Fruit fly (Drosophila melanogaster) whole organism, embryonic: Measurements from ENCODE around the gene IRSp53.
A peak's percentile ranks its signal among the peaks of the same experiment; 100 is the strongest.

Experiments
- CG10462 ChIP-seq: fragments of 200-800 bp; sonication (Bioruptor generic); optimal IDR thresholded peaks from 2 replicates; lab custom pipeline; 2016; ENCODE audit warnings: missing biosample characterization, missing genetic modification characterization
- CG11247 ChIP-seq: fragments of 200-800 bp; sonication (Bioruptor generic); IDR thresholded peaks from 2 replicates; pipeline ENCODE4 v1.3.6; 2022; ENCODE audit warnings: missing biosample characterization, missing genetic modification characterization
- CG11560 ChIP-seq: fragments of 200-800 bp; sonication (Bioruptor generic); IDR thresholded peaks from 3 replicates; pipeline ENCODE4 v1.3.6; 2022; ENCODE audit warnings: missing biosample characterization, missing genetic modification characterization
- CG12155 ChIP-seq: fragments of 200-800 bp; sonication (Bioruptor generic); optimal IDR thresholded peaks from 3 replicates; lab custom pipeline; 2016; ENCODE audit warnings: missing biosample characterization, missing genetic modification characterization
- CG14710 ChIP-seq: fragments of 200-800 bp; sonication (Bioruptor generic); optimal IDR thresholded peaks from 3 replicates; lab custom pipeline; 2019; ENCODE audit warnings: missing biosample characterization, mild to moderate bottlenecking, missing genetic modification characterization, moderate library complexity
- CG15696 ChIP-seq: fragments of 200-800 bp; sonication (Bioruptor generic); optimal IDR thresholded peaks from 2 replicates; lab custom pipeline; 2019; ENCODE audit warnings: missing biosample characterization, mild to moderate bottlenecking, missing genetic modification characterization, moderate library complexity
- CG16863 ChIP-seq: fragments of 200-800 bp; sonication (Bioruptor generic); optimal IDR thresholded peaks from 3 replicates; lab custom pipeline; 2016; ENCODE audit warnings: missing biosample characterization, missing genetic modification characterization
- CG17568 ChIP-seq: fragments of 200-800 bp; sonication (Bioruptor generic); optimal IDR thresholded peaks from 2 replicates; lab custom pipeline; 2018; ENCODE audit warnings: missing biosample characterization, mild to moderate bottlenecking, missing genetic modification characterization, moderate library complexity
- CG18011 ChIP-seq: fragments of 200-800 bp; sonication (Bioruptor generic); optimal IDR thresholded peaks from 2 replicates; lab custom pipeline; 2017; ENCODE audit warnings: missing biosample characterization, missing genetic modification characterization, mild to moderate bottlenecking, moderate library complexity, missing genotype
- CG31441 ChIP-seq: fragments of 200-800 bp; sonication (Bioruptor generic); IDR thresholded peaks from 2 replicates; pipeline ENCODE4 v1.3.6; 2022; ENCODE audit warnings: missing biosample characterization, missing genetic modification characterization
- CG3163 ChIP-seq: fragments of 200-800 bp; sonication (Bioruptor generic); optimal IDR thresholded peaks from 3 replicates; lab custom pipeline; 2016; ENCODE audit warnings: missing biosample characterization, missing genetic modification characterization
- CG42726 ChIP-seq: fragments of 200-800 bp; sonication (Bioruptor generic); IDR thresholded peaks from 2 replicates; pipeline ENCODE4 v1.3.6; 2022; ENCODE audit warnings: missing biosample characterization, missing genetic modification characterization; ENCODE audit not compliant: partially characterized antibody
- CG6765 ChIP-seq: fragments of 200-800 bp; sonication (Bioruptor generic); optimal IDR thresholded peaks from 3 replicates; lab custom pipeline; 2017; ENCODE audit warnings: missing biosample characterization, mild to moderate bottlenecking, missing genetic modification characterization
- CG6791 ChIP-seq: fragments of 200-800 bp; sonication (Bioruptor generic); IDR thresholded peaks from 3 replicates; pipeline ENCODE4 v1.3.6; 2022; ENCODE audit warnings: missing biosample characterization, missing genetic modification characterization; ENCODE audit not compliant: partially characterized antibody
- CG6854 ChIP-seq: fragments of 200-800 bp; sonication (Bioruptor generic); optimal IDR thresholded peaks from 3 replicates; lab custom pipeline; 2017; ENCODE audit warnings: missing biosample characterization, mild to moderate bottlenecking, missing genetic modification characterization
- CG7271 ChIP-seq: fragments of 200-800 bp; sonication (Bioruptor generic); optimal IDR thresholded peaks from 2 replicates; lab custom pipeline; 2018; ENCODE audit warnings: missing biosample characterization, mild to moderate bottlenecking, missing genetic modification characterization, moderate library complexity
- CG7745 ChIP-seq: fragments of 200-800 bp; sonication (Bioruptor generic); optimal IDR thresholded peaks from 2 replicates; lab custom pipeline; 2018; ENCODE audit warnings: missing biosample characterization, mild to moderate bottlenecking, missing genetic modification characterization, moderate library complexity
- CG7963 ChIP-seq: fragments of 200-800 bp; sonication (Bioruptor generic); IDR thresholded peaks from 3 replicates; pipeline ENCODE4 v1.3.6; 2022; ENCODE audit warnings: missing biosample characterization, missing genetic modification characterization; ENCODE audit not compliant: partially characterized antibody
- CG9727 ChIP-seq: fragments of 200-800 bp; sonication (Bioruptor generic); optimal IDR thresholded peaks from 3 replicates; lab custom pipeline; 2017; ENCODE audit warnings: missing biosample characterization, mild to moderate bottlenecking, missing genetic modification characterization
- CHES-1-like ChIP-seq: fragments of 200-800 bp; sonication (Bioruptor generic); optimal IDR thresholded peaks from 2 replicates; lab custom pipeline; 2016; ENCODE audit warnings: missing biosample characterization, missing genetic modification characterization
- CkIIα-i1 ChIP-seq: fragments of 200-800 bp; sonication (Bioruptor generic); IDR thresholded peaks from 2 replicates; pipeline ENCODE4 v1.3.6; 2022; ENCODE audit warnings: missing biosample characterization, missing genetic modification characterization
- CoRest ChIP-seq: fragments of 200-800 bp; sonication (Bioruptor generic); optimal IDR thresholded peaks from 3 replicates; lab custom pipeline; 2018; ENCODE audit warnings: missing biosample characterization, mild to moderate bottlenecking, missing genetic modification characterization, moderate library complexity
- Dip2 ChIP-seq: fragments of 200-800 bp; sonication (Bioruptor generic); IDR thresholded peaks from 2 replicates; pipeline ENCODE4 v1.3.6; 2022; ENCODE audit warnings: missing biosample characterization, missing genetic modification characterization
- E2f2 ChIP-seq: fragments of 200-800 bp; sonication (Bioruptor generic); IDR thresholded peaks from 2 replicates; pipeline ENCODE4 v1.3.6; 2022; ENCODE audit warnings: missing biosample characterization, missing genetic modification characterization
- Hr51 ChIP-seq, 2 experiments: fragments of 200-800 bp; sonication (Bioruptor generic); optimal IDR thresholded peaks; 2 replicates in 1 of 2; 3 replicates in 1 of 2; lab custom pipeline; 2016 to 2018; ENCODE audit warnings: missing biosample characterization in 2 of 2, missing genetic modification characterization in 2 of 2, mild to moderate bottlenecking in 1 of 2, moderate library complexity in 1 of 2
- Jarid2 ChIP-seq: fragments of 200-800 bp; sonication (Bioruptor generic); optimal IDR thresholded peaks from 3 replicates; lab custom pipeline; 2017; ENCODE audit warnings: mild to moderate bottlenecking, missing biosample characterization, missing genetic modification reagents, missing genetic modification characterization
- Lim3 ChIP-seq: fragments of 200-800 bp; sonication (Bioruptor generic); IDR thresholded peaks from 2 replicates; pipeline ENCODE4 v1.3.6; 2022; ENCODE audit warnings: missing biosample characterization, missing genetic modification characterization
- MESR4 ChIP-seq: fragments of 200-800 bp; sonication (Bioruptor generic); optimal IDR thresholded peaks from 2 replicates; lab custom pipeline; 2018; ENCODE audit warnings: missing biosample characterization, mild to moderate bottlenecking, missing genetic modification characterization, moderate library complexity
- MTF-1 ChIP-seq: fragments of 200-800 bp; sonication (Bioruptor generic); optimal IDR thresholded peaks from 2 replicates; lab custom pipeline; 2018; ENCODE audit warnings: missing biosample characterization, mild to moderate bottlenecking, missing genetic modification characterization, borderline replicate concordance
- NFAT ChIP-seq: fragments of 200-800 bp; sonication (Bioruptor generic); IDR thresholded peaks from 2 replicates; pipeline ENCODE4 v1.3.6; 2022; ENCODE audit warnings: missing biosample characterization, missing genetic modification characterization
- NK7.1 ChIP-seq: fragments of 200-800 bp; sonication (Bioruptor generic); optimal IDR thresholded peaks from 3 replicates; lab custom pipeline; 2016; ENCODE audit warnings: missing biosample characterization, missing genetic modification characterization
- Nf-YC ChIP-seq: fragments of 200-800 bp; optimal IDR thresholded peaks from 3 replicates; lab custom pipeline; 2019; ENCODE audit warnings: missing biosample characterization, mild to moderate bottlenecking, missing genetic modification characterization, moderate library complexity
- Sry-δ ChIP-seq: fragments of 200-800 bp; sonication (Bioruptor generic); optimal IDR thresholded peaks from 2 replicates; lab custom pipeline; 2016; ENCODE audit warnings: missing biosample characterization, missing genetic modification characterization
- YL-1 ChIP-seq: fragments of 200-800 bp; sonication (Bioruptor generic); optimal IDR thresholded peaks from 3 replicates; lab custom pipeline; 2017; ENCODE audit warnings: missing biosample characterization, mild to moderate bottlenecking, missing genetic modification characterization
- aop ChIP-seq: fragments of 200-800 bp; sonication (Bioruptor generic); IDR thresholded peaks from 2 replicates; pipeline ENCODE4 v1.3.6; 2022; ENCODE audit warnings: missing biosample characterization, missing genetic modification characterization
- ase ChIP-seq: fragments of 200-800 bp; sonication (Bioruptor generic); IDR thresholded peaks from 3 replicates; pipeline ENCODE4 v1.3.6; 2022; ENCODE audit warnings: missing biosample characterization, missing genetic modification characterization
- bbx ChIP-seq: fragments of 200-800 bp; sonication (Bioruptor generic); IDR thresholded peaks from 2 replicates; pipeline ENCODE4 v1.3.6; 2022; ENCODE audit warnings: missing biosample characterization, missing genetic modification characterization; ENCODE audit not compliant: partially characterized antibody
- chinmo ChIP-seq: fragments of 200-800 bp; sonication (Bioruptor generic); IDR thresholded peaks from 4 replicates; pipeline ENCODE4 v1.3.6; 2022; ENCODE audit warnings: missing biosample characterization, missing genetic modification characterization; ENCODE audit not compliant: partially characterized antibody
- corto ChIP-seq: fragments of 200-800 bp; sonication (Bioruptor generic); optimal IDR thresholded peaks from 2 replicates; lab custom pipeline; 2016; ENCODE audit warnings: missing biosample characterization, mild to moderate bottlenecking, missing genetic modification characterization, moderate library complexity
- da ChIP-seq: fragments of 200-800 bp; sonication (Bioruptor generic); optimal IDR thresholded peaks from 2 replicates; lab custom pipeline; 2016; ENCODE audit warnings: missing biosample characterization, missing genetic modification characterization
- dm ChIP-seq: fragments of 200-800 bp; sonication (Bioruptor generic); optimal IDR thresholded peaks from 3 replicates; lab custom pipeline; 2016; ENCODE audit warnings: missing biosample characterization, missing genetic modification characterization
- dysf ChIP-seq: fragments of 200-800 bp; sonication (Bioruptor generic); IDR thresholded peaks from 3 replicates; pipeline ENCODE4 v1.3.6; 2022; ENCODE audit warnings: missing biosample characterization, missing genetic modification characterization
- nom ChIP-seq: fragments of 200-800 bp; sonication (Bioruptor generic); optimal IDR thresholded peaks from 2 replicates; lab custom pipeline; 2017; ENCODE audit warnings: missing biosample characterization, missing genetic modification characterization, mild to moderate bottlenecking, moderate library complexity, missing genetic modification reagents
- slp2 ChIP-seq: fragments of 200-800 bp; sonication (Bioruptor generic); optimal IDR thresholded peaks from 2 replicates; lab custom pipeline; 2016; ENCODE audit warnings: missing biosample characterization, missing genetic modification characterization
- stc ChIP-seq: fragments of 200-800 bp; sonication (Bioruptor generic); IDR thresholded peaks from 2 replicates; pipeline ENCODE4 v1.3.6; 2022; ENCODE audit warnings: missing biosample characterization, missing genetic modification characterization
- stwl ChIP-seq: fragments of 200-800 bp; sonication (Bioruptor generic); optimal IDR thresholded peaks from 3 replicates; lab custom pipeline; 2018; ENCODE audit warnings: missing biosample characterization, mild to moderate bottlenecking, missing genetic modification characterization, moderate library complexity
- tup ChIP-seq: fragments of 200-800 bp; sonication (Bioruptor generic); optimal IDR thresholded peaks from 2 replicates; lab custom pipeline; 2016; ENCODE audit warnings: missing biosample characterization, mild to moderate bottlenecking, missing genetic modification characterization, moderate library complexity
- unc-4 ChIP-seq: fragments of 200-800 bp; sonication (Bioruptor generic); IDR thresholded peaks from 2 replicates; pipeline ENCODE4 v1.3.6; 2022; ENCODE audit warnings: missing biosample characterization, missing genetic modification characterization; ENCODE audit not compliant: partially characterized antibody

IRSp53 gene

DNA sequence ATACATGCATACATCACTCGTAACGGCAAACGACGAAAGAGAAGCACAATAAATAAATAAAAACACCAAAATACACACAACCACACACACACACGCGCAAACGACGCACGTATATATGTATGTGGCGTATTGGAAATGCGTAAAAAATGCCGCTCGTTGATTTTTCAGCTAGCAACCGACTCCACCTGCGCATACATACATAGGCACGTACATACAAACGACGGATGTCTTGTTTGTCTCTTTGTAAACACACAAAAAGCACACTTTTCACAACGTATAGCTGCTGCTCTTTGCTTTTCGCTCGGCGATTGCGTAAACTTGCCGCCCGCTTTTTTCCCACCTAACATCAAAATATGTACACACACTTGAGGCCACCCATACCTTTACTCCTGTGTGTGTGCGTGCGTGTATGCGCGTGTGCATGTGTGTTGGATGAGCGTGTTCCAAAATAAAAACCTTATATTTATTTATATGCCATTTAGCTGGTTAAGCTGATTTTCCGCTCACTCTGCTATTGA lies 15.9 kb upstream of the IRSp53 start (continued):
- TF ChIP-seq CG11560 (tag; lab: Robert Waterston, UW) (no peak), chinmo (GFP tag; lab: Robert Waterston, UW) (peak; percentile 33; the same call in 1 of the 4 replicates), CG11247 (no peak), YL-1 (GFP tag; lab: Kevin White, UChicago) (peak; percentile 14), da (GFP tag; lab: Kevin White, UChicago) (no peak), CG6765 (GFP tag; lab: Kevin White, UChicago) (peak; percentile 49), MESR4 (GFP tag; lab: Kevin White, UChicago) (no peak), CG15696 (peak; percentile 26), CG17568 (peak; percentile 22), corto (GFP tag; lab: Kevin White, UChicago) (peak; percentile 63)

DNA sequence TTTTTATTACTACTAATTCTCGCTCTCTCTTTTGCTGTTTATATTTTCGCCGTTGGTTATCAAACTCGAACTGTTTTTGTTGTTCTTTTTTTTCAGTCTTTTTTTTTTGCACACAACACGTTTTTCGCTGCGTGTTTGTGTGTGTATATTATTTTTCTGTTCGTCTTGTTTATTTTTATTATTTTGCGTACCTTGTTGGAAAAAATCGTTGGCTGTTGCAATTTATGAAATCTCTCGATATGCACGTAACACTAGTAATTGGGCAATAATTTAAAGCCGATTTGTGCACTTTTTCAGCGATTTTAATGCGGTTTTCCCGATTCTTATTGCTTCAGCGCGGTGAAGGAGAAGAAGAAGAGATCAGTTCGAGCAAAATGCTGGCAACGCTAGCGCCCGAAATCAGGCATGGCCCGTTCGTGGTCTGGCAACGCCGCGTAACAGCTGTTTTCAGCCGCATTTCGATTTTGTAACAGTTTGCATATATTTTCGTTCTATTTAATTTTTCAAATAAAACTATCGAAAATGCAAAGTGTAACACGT lies 15.4 kb upstream of the IRSp53 start, which contains the start of the genes FoxK and mRpL2:
FoxK (minus strand) TSS at position 365 of the 540 bp plus-strand sequence.
mRpL2 (plus strand) TSS at position 429 of the 540 bp plus-strand sequence.
- TF ChIP-seq dysf: no peak
- TF ChIP-seq CG31441 (GFP tag; lab: Robert Waterston, UW): no peak
- TF ChIP-seq CG10462 (GFP tag; lab: Kevin White, UChicago): no peak
- peak; percentile 53 for TF ChIP-seq Sry-δ (GFP tag; lab: Kevin White, UChicago)
- no peak for TF ChIP-seq CoRest
- no peak for TF ChIP-seq stc (GFP tag; lab: Robert Waterston, UW)
- TF ChIP-seq bbx (GFP tag; lab: Robert Waterston, UW): peak; percentile 56
- no peak for TF ChIP-seq NFAT (GFP tag; lab: Robert Waterston, UW)
- peak; percentile 54; the same call in 2 of the 3 replicates for TF ChIP-seq CG6791 (GFP tag; lab: Robert Waterston, UW)
- 0 out of 2 replicates have a peak, but pooled peaks have one; percentile 38 for TF ChIP-seq unc-4 (GFP tag; lab: Robert Waterston, UW)
- TF ChIP-seq stwl (tag; lab: Kevin White, UChicago): peak; percentile 83
- no peak for TF ChIP-seq aop
- peak; percentile 40 for TF ChIP-seq CG18011 (GFP tag; lab: Kevin White, UChicago)
- TF ChIP-seq CG12155: no peak
- TF ChIP-seq ase: no peak
- TF ChIP-seq tup (GFP tag; lab: Kevin White, UChicago): no peak
- TF ChIP-seq Jarid2: no peak
- peak; percentile 90 for TF ChIP-seq dm (GFP tag; lab: Kevin White, UChicago)
- peak; percentile 55 for TF ChIP-seq MTF-1
- no peak for TF ChIP-seq Hr51 (GFP tag; optimal IDR thresholded peaks at IDR 0.05; lab: Kevin White, UChicago)
- peak; percentile 58 for TF ChIP-seq E2f2 (GFP tag; lab: Robert Waterston, UW)
- TF ChIP-seq CG9727 (GFP tag; lab: Kevin White, UChicago): no peak
- peak; percentile 39 for TF ChIP-seq CG14710 (tag; lab: Kevin White, UChicago)
- TF ChIP-seq slp2 (GFP tag; lab: Kevin White, UChicago): no peak
- TF ChIP-seq CG7963: no peak
- TF ChIP-seq CG7745 (tag; lab: Kevin White, UChicago): no peak
- no peak for TF ChIP-seq CkIIα-i1 (GFP tag; lab: Robert Waterston, UW)
- no peak for TF ChIP-seq CG7271 (tag; lab: Kevin White, UChicago)
- TF ChIP-seq CHES-1-like: peak; percentile 40
- peak; percentile 97 for TF ChIP-seq nom (GFP tag; lab: Kevin White, UChicago)
- TF ChIP-seq CG42726 (GFP tag; lab: Robert Waterston, UW): 0 out of 2 replicates have a peak, but pooled peaks have one; percentile 29
- TF ChIP-seq NK7.1: no peak
- TF ChIP-seq CG6854: no peak
- no peak for TF ChIP-seq Lim3
- TF ChIP-seq Nf-YC (tag; lab: Kevin White, UChicago): no peak
- no peak for TF ChIP-seq CG3163 (GFP tag; lab: Kevin White, UChicago)
- TF ChIP-seq Dip2 (GFP tag; lab: Robert Waterston, UW): no peak
- no peak for TF ChIP-seq CG16863 (GFP tag; lab: Kevin White, UChicago)
